Worm (Caenorhabditis elegans) whole organism, L4 larva: Measurements from ENCODE around the gene faah-1.

Experiments used
- R02D3.7 ChIP-seq: fragments of 150-350 bp; sonication (generic microtip); optimal IDR thresholded peaks from 3 replicates; lab custom pipeline; 2014; ENCODE audit warnings: missing biosample characterization, missing genetic modification characterization
- T20F7.1 ChIP-seq: fragments of 200-800 bp; sonication (Bioruptor generic); optimal IDR thresholded peaks from 2 replicates; lab custom pipeline; 2018; ENCODE audit warnings: mild to moderate bottlenecking, missing genetic modification characterization, missing compliant biosample characterization
- ZK546.5 ChIP-seq, 2 experiments: sonication (generic microtip); optimal IDR thresholded peaks; 2 replicates each; lab custom pipeline; 2017; ENCODE audit warnings: missing biosample characterization in 2 of 2, missing genetic modification characterization in 2 of 2
- jun-1 ChIP-seq: fragments of 150-350 bp; optimal IDR thresholded peaks from 2 replicates; lab custom pipeline; 2014; ENCODE audit warnings: missing biosample characterization, missing genetic modification reagents, missing genetic modification characterization
- lin-1 ChIP-seq: fragments of 200-800 bp; sonication (Bioruptor generic); IDR thresholded peaks from 2 replicates; pipeline ENCODE4 v1.3.6; 2022; ENCODE audit warnings: missing genetic modification reagents, missing genetic modification characterization, missing compliant biosample characterization
- mep-1 ChIP-seq: fragments of 150-350 bp; sonication (generic microtip); optimal IDR thresholded peaks from 3 replicates; lab custom pipeline; 2014; ENCODE audit warnings: missing biosample characterization, missing genetic modification characterization
- pqm-1 ChIP-seq: sonication (generic microtip); optimal IDR thresholded peaks from 2 replicates; lab custom pipeline; 2017; ENCODE audit warnings: missing biosample characterization, missing genetic modification characterization
- unc-39 ChIP-seq: sonication (generic microtip); optimal IDR thresholded peaks from 2 replicates; lab custom pipeline; 2017; ENCODE audit warnings: missing biosample characterization, missing genetic modification characterization
- zfp-2 ChIP-seq: sonication (generic microtip); optimal IDR thresholded peaks from 2 replicates; lab custom pipeline; 2016; ENCODE audit warnings: mild to moderate bottlenecking, missing genetic modification characterization, missing compliant biosample characterization

ce11 chrIV:8189667-8190066, 30.5 kb downstream of the faah-1 start:
- TF ChIP-seq zfp-2 = no peak
- TF ChIP-seq mep-1 (tag; lab: Kevin White, UChicago) = no peak
- no peak for TF ChIP-seq jun-1
- TF ChIP-seq R02D3.7 (tag; lab: Kevin White, UChicago) = no peak
- TF ChIP-seq T20F7.1 (GFP tag; lab: Kevin White, UChicago) = no peak
- TF ChIP-seq pqm-1 = no peak
- TF ChIP-seq unc-39 = no peak
- TF ChIP-seq lin-1 (GFP tag; lab: Robert Waterston, UW) = no peak
- no peak for TF ChIP-seq ZK546.5 (tag; optimal IDR thresholded peaks at IDR 0.05; lab: Kevin White, UChicago)
